Fruit fly (Drosophila melanogaster) whole organism, embryonic: ENCODE data around the gene CG15286.

Experiments used
- ATbp ChIP-seq: fragments of 200-800 bp; sonication (Bioruptor generic); optimal IDR thresholded peaks from 2 replicates; lab custom pipeline; 2017; ENCODE audit warnings: missing biosample characterization, mild to moderate bottlenecking, missing genetic modification characterization, missing genetic modification reagents
- Adf1 ChIP-seq: fragments of 200-800 bp; sonication (Bioruptor generic); IDR thresholded peaks from 2 replicates; pipeline ENCODE4 v1.3.6; 2022; ENCODE audit warnings: missing biosample characterization, missing genetic modification characterization
- Awh ChIP-seq: fragments of 200-800 bp; sonication (Bioruptor generic); IDR thresholded peaks from 2 replicates; pipeline ENCODE4, ENCODE4 v1.3.6; 2022; ENCODE audit warnings: missing biosample characterization, missing genetic modification characterization
- Bteb2 ChIP-seq: fragments of 200-800 bp; sonication (Bioruptor generic); optimal IDR thresholded peaks from 2 replicates; lab custom pipeline; 2016; ENCODE audit warnings: missing biosample characterization, missing genetic modification characterization
- CG10267 ChIP-seq: fragments of 200-800 bp; sonication (Bioruptor generic); optimal IDR thresholded peaks from 2 replicates; lab custom pipeline; 2018; ENCODE audit warnings: missing biosample characterization, mild to moderate bottlenecking, missing genetic modification characterization, moderate library complexity
- CG11504 ChIP-seq: fragments of 200-800 bp; sonication (Bioruptor generic); optimal IDR thresholded peaks from 3 replicates; lab custom pipeline; 2019; ENCODE audit warnings: missing biosample characterization, mild to moderate bottlenecking, missing genetic modification characterization, moderate library complexity
- CG12299 ChIP-seq: fragments of 200-800 bp; sonication (Bioruptor generic); optimal IDR thresholded peaks from 2 replicates; lab custom pipeline; 2018; ENCODE audit warnings: missing biosample characterization, mild to moderate bottlenecking, missing genetic modification characterization
- CG12769 ChIP-seq: fragments of 200-800 bp; sonication (Bioruptor generic); optimal IDR thresholded peaks from 2 replicates; lab custom pipeline; 2019; ENCODE audit warnings: missing biosample characterization, mild to moderate bottlenecking, missing genetic modification characterization, moderate library complexity
- CG13624 ChIP-seq: fragments of 200-800 bp; sonication (Bioruptor generic); optimal IDR thresholded peaks from 2 replicates; lab custom pipeline; 2016; ENCODE audit warnings: missing biosample characterization, missing genetic modification characterization
- CG13775 ChIP-seq: fragments of 200-800 bp; sonication (Bioruptor generic); optimal IDR thresholded peaks from 3 replicates; lab custom pipeline; 2017; ENCODE audit warnings: missing biosample characterization, mild to moderate bottlenecking, missing genetic modification characterization
- CG14441 ChIP-seq: fragments of 200-800 bp; sonication (Bioruptor generic); IDR thresholded peaks from 2 replicates; pipeline ENCODE4 v1.3.6; 2022; ENCODE audit warnings: missing biosample characterization, missing genetic modification characterization
- CG14710 ChIP-seq: fragments of 200-800 bp; sonication (Bioruptor generic); optimal IDR thresholded peaks from 3 replicates; lab custom pipeline; 2019; ENCODE audit warnings: missing biosample characterization, mild to moderate bottlenecking, missing genetic modification characterization, moderate library complexity
- CG16863 ChIP-seq: fragments of 200-800 bp; sonication (Bioruptor generic); optimal IDR thresholded peaks from 3 replicates; lab custom pipeline; 2016; ENCODE audit warnings: missing biosample characterization, missing genetic modification characterization
- CG17829 ChIP-seq: fragments of 200-800 bp; optimal IDR thresholded peaks from 2 replicates; lab custom pipeline; 2019; ENCODE audit warnings: missing biosample characterization, mild to moderate bottlenecking, missing genetic modification characterization, moderate library complexity
- CG31441 ChIP-seq: fragments of 200-800 bp; sonication (Bioruptor generic); IDR thresholded peaks from 2 replicates; pipeline ENCODE4 v1.3.6; 2022; ENCODE audit warnings: missing biosample characterization, missing genetic modification characterization
- CG34422 ChIP-seq: fragments of 200-800 bp; sonication (Bioruptor generic); IDR thresholded peaks from 3 replicates; pipeline ENCODE4 v1.3.6; 2022; ENCODE audit warnings: missing biosample characterization, missing genetic modification characterization
- CG5180 ChIP-seq: fragments of 200-800 bp; sonication (Bioruptor generic); optimal IDR thresholded peaks from 3 replicates; lab custom pipeline; 2017; ENCODE audit warnings: missing biosample characterization, missing genetic modification characterization, mild to moderate bottlenecking, moderate library complexity, missing genetic modification reagents
- CG6813 ChIP-seq: fragments of 200-800 bp; sonication (Bioruptor generic); optimal IDR thresholded peaks from 2 replicates; lab custom pipeline; 2017; ENCODE audit warnings: missing biosample characterization, missing genetic modification characterization, mild to moderate bottlenecking, moderate library complexity, missing genetic modification reagents
- D19B ChIP-seq: fragments of 200-800 bp; sonication (Bioruptor generic); optimal IDR thresholded peaks from 2 replicates; lab custom pipeline; 2017; ENCODE audit warnings: missing biosample characterization, mild to moderate bottlenecking, missing genetic modification characterization
- Deaf1 ChIP-seq: fragments of 200-800 bp; optimal IDR thresholded peaks from 3 replicates; lab custom pipeline; 2019; ENCODE audit warnings: missing biosample characterization, mild to moderate bottlenecking, missing genetic modification characterization, moderate library complexity
- Eip74EF ChIP-seq, 2 experiments: fragments of 200-800 bp in 1 of 2; fragments of >200 bp in 1 of 2; sonication (Bioruptor generic) in 1 of 2; optimal IDR thresholded peaks; 2 replicates each; lab custom pipeline; 2017 to 2019; ENCODE audit warnings: missing biosample characterization in 2 of 2, missing genetic modification characterization in 2 of 2, mild to moderate bottlenecking in 1 of 2, moderate library complexity in 1 of 2
- Hr51 ChIP-seq, 2 experiments: fragments of 200-800 bp; sonication (Bioruptor generic); optimal IDR thresholded peaks; 2 replicates in 1 of 2; 3 replicates in 1 of 2; lab custom pipeline; 2016 to 2018; ENCODE audit warnings: missing biosample characterization in 2 of 2, missing genetic modification characterization in 2 of 2, mild to moderate bottlenecking in 1 of 2, moderate library complexity in 1 of 2
- Meics ChIP-seq: fragments of 200-800 bp; sonication (Bioruptor generic); optimal IDR thresholded peaks from 2 replicates; lab custom pipeline; 2017; ENCODE audit warnings: missing biosample characterization, mild to moderate bottlenecking, missing genetic modification characterization
- Myb ChIP-seq: fragments of 200-800 bp; sonication (Bioruptor generic); optimal IDR thresholded peaks from 2 replicates; lab custom pipeline; 2016; ENCODE audit warnings: missing biosample characterization, missing genetic modification characterization
- NC2β ChIP-seq: fragments of 200-800 bp; sonication (Bioruptor generic); optimal IDR thresholded peaks from 2 replicates; lab custom pipeline; 2016; ENCODE audit warnings: missing biosample characterization, missing genetic modification characterization
- Pdp1 ChIP-seq, 2 experiments: fragments of 200-800 bp; sonication (Bioruptor generic); optimal IDR thresholded peaks; 3 replicates each; lab custom pipeline; 2016; ENCODE audit warnings: missing biosample characterization in 2 of 2, missing genetic modification characterization in 2 of 2, mild to moderate bottlenecking in 1 of 2, moderate library complexity in 1 of 2
- Rfx ChIP-seq: fragments of 200-800 bp; sonication (Bioruptor generic); IDR thresholded peaks from 2 replicates; pipeline ENCODE4 v1.3.6; 2022; ENCODE audit warnings: missing biosample characterization, missing genetic modification characterization
- Usf ChIP-seq: fragments of 200-800 bp; sonication (Bioruptor generic); optimal IDR thresholded peaks from 2 replicates; lab custom pipeline; 2017; ENCODE audit warnings: missing genotype, missing biosample characterization, missing genetic modification characterization
- ase ChIP-seq: fragments of 200-800 bp; sonication (Bioruptor generic); IDR thresholded peaks from 3 replicates; pipeline ENCODE4 v1.3.6; 2022; ENCODE audit warnings: missing biosample characterization, missing genetic modification characterization
- bbx ChIP-seq: fragments of 200-800 bp; sonication (Bioruptor generic); IDR thresholded peaks from 2 replicates; pipeline ENCODE4 v1.3.6; 2022; ENCODE audit warnings: missing biosample characterization, missing genetic modification characterization; ENCODE audit not compliant: partially characterized antibody
- bsh ChIP-seq, 2 experiments: fragments of 200-800 bp; sonication (Bioruptor generic); optimal IDR thresholded peaks; 2 replicates each; lab custom pipeline; 2017 to 2018; ENCODE audit warnings: mild to moderate bottlenecking in 2 of 2, missing biosample characterization in 2 of 2, missing genetic modification characterization in 2 of 2, moderate library complexity in 1 of 2
- cad ChIP-seq: fragments of >200 bp; optimal IDR thresholded peaks from 2 replicates; lab custom pipeline; 2017; ENCODE audit warnings: missing biosample characterization, missing genetic modification characterization
- caup ChIP-seq: fragments of 200-800 bp; sonication (Bioruptor generic); optimal IDR thresholded peaks from 3 replicates; lab custom pipeline; 2017; ENCODE audit warnings: missing biosample characterization, mild to moderate bottlenecking, missing genetic modification characterization, moderate library complexity; ENCODE audit not compliant: severe bottlenecking
- cg ChIP-seq: fragments of 200-800 bp; sonication (Bioruptor generic); optimal IDR thresholded peaks from 3 replicates; lab custom pipeline; 2019; ENCODE audit warnings: missing biosample characterization, mild to moderate bottlenecking, missing genetic modification characterization, moderate library complexity
- corto ChIP-seq: fragments of 200-800 bp; sonication (Bioruptor generic); optimal IDR thresholded peaks from 2 replicates; lab custom pipeline; 2016; ENCODE audit warnings: missing biosample characterization, mild to moderate bottlenecking, missing genetic modification characterization, moderate library complexity
- crol ChIP-seq: fragments of 200-800 bp; sonication (Bioruptor generic); IDR thresholded peaks from 2 replicates; pipeline ENCODE4 v1.3.6; 2022; ENCODE audit warnings: missing biosample characterization, missing genetic modification characterization
- emc ChIP-seq: fragments of 200-800 bp; sonication (Bioruptor generic); optimal IDR thresholded peaks from 2 replicates; lab custom pipeline; 2016; ENCODE audit warnings: missing biosample characterization, missing genetic modification characterization
- exex ChIP-seq: fragments of 200-800 bp; sonication (Bioruptor generic); optimal IDR thresholded peaks from 4 replicates; lab custom pipeline; 2018; ENCODE audit warnings: missing biosample characterization, mild to moderate bottlenecking, missing genetic modification characterization, moderate library complexity
- fd3F ChIP-seq: fragments of 200-800 bp; sonication (Bioruptor generic); optimal IDR thresholded peaks from 2 replicates; lab custom pipeline; 2018; ENCODE audit warnings: missing biosample characterization, mild to moderate bottlenecking, missing genetic modification characterization, moderate library complexity
- gro ChIP-seq: fragments of 200-800 bp; sonication (Bioruptor generic); optimal IDR thresholded peaks from 2 replicates; lab custom pipeline; 2016; ENCODE audit warnings: missing biosample characterization, missing genetic modification characterization
- gt ChIP-seq: fragments of 200-800 bp; sonication (Bioruptor generic); IDR thresholded peaks from 2 replicates; pipeline ENCODE4 v1.3.6; 2022; ENCODE audit warnings: missing biosample characterization, missing genetic modification characterization
- kah ChIP-seq: fragments of 200-800 bp; sonication (Bioruptor generic); optimal IDR thresholded peaks from 2 replicates; lab custom pipeline; 2018; ENCODE audit warnings: missing biosample characterization, mild to moderate bottlenecking, missing genetic modification characterization
- lab ChIP-seq: fragments of 200-800 bp; sonication (Bioruptor generic); optimal IDR thresholded peaks from 3 replicates; lab custom pipeline; 2017; ENCODE audit warnings: missing biosample characterization, missing genetic modification characterization, mild to moderate bottlenecking, moderate library complexity, missing genetic modification reagents
- pan ChIP-seq, 4 experiments: fragments of >200 bp in 3 of 4; fragments of 200-800 bp in 1 of 4; sonication (Bioruptor generic) in 1 of 4; optimal IDR thresholded peaks in 3 of 4; IDR thresholded peaks in 1 of 4; 2 replicates each; pipeline versions ENCODE4 v1.3.6 to Lab custom; 2017 to 2022; ENCODE audit warnings: missing biosample characterization in 2 of 4, missing genetic modification characterization in 2 of 4, mixed read lengths in 1 of 4
- pita ChIP-seq: fragments of 200-800 bp; sonication (Bioruptor generic); optimal IDR thresholded peaks from 2 replicates; lab custom pipeline; 2017; ENCODE audit warnings: missing biosample characterization, mild to moderate bottlenecking, missing genetic modification characterization
- pzg ChIP-seq: fragments of 200-800 bp; sonication (Bioruptor generic); optimal IDR thresholded peaks from 3 replicates; lab custom pipeline; 2018; ENCODE audit warnings: missing biosample characterization, mild to moderate bottlenecking, missing genetic modification characterization, moderate library complexity
- sima ChIP-seq: fragments of 200-800 bp; sonication (Bioruptor generic); optimal IDR thresholded peaks from 2 replicates; lab custom pipeline; 2016; ENCODE audit warnings: missing biosample characterization, missing genetic modification characterization
- ssp ChIP-seq: fragments of 200-800 bp; sonication (Bioruptor generic); IDR thresholded peaks from 2 replicates; pipeline ENCODE4 v1.3.6; 2022; ENCODE audit warnings: missing biosample characterization, missing genetic modification characterization

Gene CG15286

DNA sequence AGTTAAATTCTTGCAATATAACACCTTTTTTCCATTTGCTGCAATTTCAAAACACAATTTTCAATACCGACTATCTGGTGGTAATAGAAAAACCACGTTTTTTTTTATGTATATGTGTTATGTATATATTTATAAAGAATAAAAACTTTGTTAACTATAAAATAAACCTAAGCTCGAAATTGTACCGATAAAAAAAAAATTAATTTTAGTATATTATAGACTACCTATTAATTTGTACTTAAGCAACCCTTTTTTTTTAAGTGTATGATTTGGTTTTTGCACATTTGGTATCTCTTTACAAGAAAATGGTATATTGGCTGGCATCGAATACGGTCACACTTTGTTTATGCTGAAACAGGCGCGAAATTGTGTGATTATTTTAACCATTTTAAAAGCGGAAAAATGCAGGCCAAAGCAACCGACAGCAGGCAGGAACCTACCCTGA is 23.7 kb downstream of the CG15286 start, which contains the start of gene spel1 (continued):
- TF ChIP-seq Bteb2 (GFP tag; lab: Kevin White, UChicago) = peak; percentile 2
- TF ChIP-seq Meics = peak; percentile 83
- peak; percentile 87 for TF ChIP-seq CG14710 (tag; lab: Kevin White, UChicago)
- TF ChIP-seq CG5180 (GFP tag; lab: Kevin White, UChicago) = peak; percentile 51
- peak in 1 of 2 experiments; percentile 55 for TF ChIP-seq Pdp1 (GFP tag; optimal IDR thresholded peaks at IDR 0.05; lab: Kevin White, UChicago)
- peak; percentile 83 for TF ChIP-seq Awh (GFP tag; lab: Robert Waterston, UW)
- no peak for TF ChIP-seq CG12769 (tag; lab: Kevin White, UChicago)
- TF ChIP-seq pan (optimal IDR thresholded peaks at IDR 0.05; lab: Kevin White, UChicago) = no peak
- peak in 1 of 2 experiments; percentile 85 for TF ChIP-seq pan (GFP tag; optimal IDR thresholded peaks at IDR 0.05 in 1 of 2, IDR thresholded peaks at IDR 0.05 in 1 of 2)
- peak; percentile 23 for TF ChIP-seq kah
- TF ChIP-seq lab (GFP tag; lab: Kevin White, UChicago) = peak; percentile 80
- peak; percentile 61 for TF ChIP-seq Deaf1 (tag; lab: Kevin White, UChicago)
- no peak for TF ChIP-seq pita (GFP tag; lab: Kevin White, UChicago)
- TF ChIP-seq NC2β (GFP tag; lab: Kevin White, UChicago) = no peak
- peak; percentile 71 for TF ChIP-seq CG34422 (GFP tag; lab: Robert Waterston, UW)
- no peak for TF ChIP-seq gt (GFP tag; lab: Robert Waterston, UW)
- TF ChIP-seq fd3F (GFP tag; lab: Kevin White, UChicago) = peak; percentile 76
- peak; percentile 58 for TF ChIP-seq ase
- peak in 1 of 2 experiments; percentile 85 for TF ChIP-seq bsh (GFP tag; optimal IDR thresholded peaks at IDR 0.05; lab: Kevin White, UChicago)
- peak; percentile 73 for TF ChIP-seq CG14441
- TF ChIP-seq D19B = peak; percentile 38
- TF ChIP-seq crol (GFP tag; lab: Robert Waterston, UW) = no peak
- TF ChIP-seq gro (GFP tag; lab: Kevin White, UChicago) = peak; percentile 49
- TF ChIP-seq CG13624 (GFP tag; lab: Kevin White, UChicago) = peak; percentile 5
- TF ChIP-seq cad (GFP tag; lab: Kevin White, UChicago) = no peak
- TF ChIP-seq exex (tag; lab: Kevin White, UChicago) = peak; percentile 37
- no peak for TF ChIP-seq cg (GFP tag; lab: Kevin White, UChicago)
- peak; percentile 27 for TF ChIP-seq CG12299 (tag; lab: Kevin White, UChicago)
- peak; percentile 48 for TF ChIP-seq pzg (GFP tag; lab: Kevin White, UChicago)
- TF ChIP-seq corto (GFP tag; lab: Kevin White, UChicago) = no peak
- peak; percentile 42; the same call in 1 of the 2 replicates for TF ChIP-seq ssp (GFP tag; lab: Robert Waterston, UW)
- TF ChIP-seq CG10267 (tag; lab: Kevin White, UChicago) = peak; percentile 83
- TF ChIP-seq caup (GFP tag; lab: Kevin White, UChicago) = peak; percentile 59
- TF ChIP-seq CG6813 (GFP tag; lab: Kevin White, UChicago) = peak; percentile 72
- TF ChIP-seq Adf1 (GFP tag; lab: Robert Waterston, UW) = peak; percentile 32
- no peak for TF ChIP-seq Myb
- TF ChIP-seq Eip74EF (GFP tag; optimal IDR thresholded peaks at IDR 0.05; lab: Kevin White, UChicago) = peak in 1 of 2 experiments; percentile 77
- TF ChIP-seq sima (GFP tag; lab: Kevin White, UChicago) = no peak
- peak; percentile 89 for TF ChIP-seq CG11504 (tag; lab: Kevin White, UChicago)
- TF ChIP-seq CG13775 (GFP tag; lab: Kevin White, UChicago) = peak; percentile 60
- no peak for TF ChIP-seq CG16863 (GFP tag; lab: Kevin White, UChicago)
- TF ChIP-seq Rfx = peak; percentile 85
- TF ChIP-seq Hr51 (GFP tag; optimal IDR thresholded peaks at IDR 0.05; lab: Kevin White, UChicago) = peak; percentile 31 to 89
- peak; percentile 91 for TF ChIP-seq CG31441
- TF ChIP-seq CG17829 (tag; lab: Kevin White, UChicago) = peak; percentile 88
- TF ChIP-seq ATbp (GFP tag; lab: Kevin White, UChicago) = peak; percentile 59
- TF ChIP-seq Usf = no peak
- TF ChIP-seq emc (GFP tag; lab: Kevin White, UChicago) = no peak
- no peak for TF ChIP-seq bbx (GFP tag; lab: Robert Waterston, UW)
